Worm (Caenorhabditis elegans) whole organism, L1 larva: ENCODE data around the gene M02D8.7.

Experiments
- C04F5.9 ChIP-seq: sonication (generic microtip); optimal IDR thresholded peaks from 2 replicates; lab custom pipeline; 2016; ENCODE audit warnings: missing genetic modification characterization, missing compliant biosample characterization
- C16A3.4 ChIP-seq: fragments of 150-350 bp; optimal IDR thresholded peaks from 2 replicates; lab custom pipeline; 2014; ENCODE audit warnings: missing biosample characterization, missing genetic modification characterization
- C34B4.2 ChIP-seq: sonication (generic microtip); optimal IDR thresholded peaks from 2 replicates; lab custom pipeline; 2017; ENCODE audit warnings: mild to moderate bottlenecking, missing genetic modification characterization, missing compliant biosample characterization
- F16B12.6 ChIP-seq: fragments of 150-350 bp; optimal IDR thresholded peaks from 2 replicates; lab custom pipeline; 2014; ENCODE audit warnings: missing biosample characterization, missing genetic modification characterization
- Y116A8C.19 ChIP-seq: sonication (generic microtip); optimal IDR thresholded peaks from 2 replicates; lab custom pipeline; 2016; ENCODE audit warnings: missing compliant biosample characterization, missing genetic modification characterization, borderline replicate concordance
- aha-1 ChIP-seq: fragments of 150-350 bp; optimal IDR thresholded peaks from 2 replicates; lab custom pipeline; 2014; ENCODE audit warnings: missing biosample characterization, missing genetic modification characterization
- alr-1 ChIP-seq: fragments of 200-800 bp; sonication (Bioruptor generic); optimal IDR thresholded peaks from 2 replicates; lab custom pipeline; 2018; ENCODE audit warnings: borderline replicate concordance, mild to moderate bottlenecking, missing genetic modification characterization, missing compliant biosample characterization
- aly-2 ChIP-seq: fragments of 150-350 bp; optimal IDR thresholded peaks from 2 replicates; lab custom pipeline; 2014; ENCODE audit warnings: missing biosample characterization, missing genetic modification characterization
- blmp-1 ChIP-seq: fragments of 150-350 bp; optimal IDR thresholded peaks from 2 replicates; lab custom pipeline; 2014; ENCODE audit warnings: missing biosample characterization, missing genetic modification characterization
- ceh-8 ChIP-seq: fragments of 200-800 bp; sonication (Bioruptor generic); optimal IDR thresholded peaks from 2 replicates; lab custom pipeline; 2018; ENCODE audit warnings: mild to moderate bottlenecking, missing genetic modification characterization, moderate library complexity, missing compliant biosample characterization
- ceh-82 ChIP-seq, 3 experiments: fragments of 150-350 bp in 1 of 3; sonication (generic microtip) in 2 of 3; optimal IDR thresholded peaks; 2 replicates each; lab custom pipeline; 2014 to 2017; ENCODE audit warnings: missing biosample characterization in 3 of 3, missing genetic modification characterization in 3 of 3
- dpl-1 ChIP-seq, 3 experiments: fragments of 150-350 bp in 2 of 3; sonication (generic microtip) in 1 of 3; optimal IDR thresholded peaks; 2 replicates each; lab custom pipeline; 2014 to 2017; ENCODE audit warnings: missing biosample characterization in 3 of 3, missing genetic modification characterization in 3 of 3, missing genetic modification reagents in 3 of 3
- efl-1 ChIP-seq, 4 experiments: fragments of 150-350 bp; optimal IDR thresholded peaks in 3 of 4; peaks in 1 of 4; 1 replicate in 1 of 4; 2 replicates in 3 of 4; lab custom pipeline; 2014; ENCODE audit warnings: missing biosample characterization in 2 of 4, missing genetic modification characterization in 2 of 4, missing genetic modification reagents in 2 of 4
- efl-3 ChIP-seq: fragments of 200-800 bp; sonication (Bioruptor generic); optimal IDR thresholded peaks from 2 replicates; lab custom pipeline; 2018; ENCODE audit warnings: mild to moderate bottlenecking, missing genetic modification characterization, missing compliant biosample characterization
- elt-2 ChIP-seq: sonication (generic microtip); optimal IDR thresholded peaks from 2 replicates; lab custom pipeline; 2016; ENCODE audit warnings: missing genetic modification characterization, mild to moderate bottlenecking, inconsistent platforms, missing compliant biosample characterization, missing genetic modification reagents
- elt-3 ChIP-seq, 6 experiments: fragments of 150-350 bp in 1 of 6; sonication (generic microtip); optimal IDR thresholded peaks; 2 replicates each; lab custom pipeline; 2017 to 2018; ENCODE audit warnings: missing biosample characterization in 6 of 6, missing genetic modification characterization in 6 of 6, inconsistent platforms in 1 of 6
- fkh-10 ChIP-seq: sonication (generic microtip); optimal IDR thresholded peaks from 2 replicates; lab custom pipeline; 2017; ENCODE audit warnings: missing biosample characterization, missing genetic modification reagents, missing genetic modification characterization
- fkh-4 ChIP-seq: sonication (generic microtip); optimal IDR thresholded peaks from 2 replicates; lab custom pipeline; 2016; ENCODE audit warnings: missing compliant biosample characterization, missing genetic modification characterization, borderline replicate concordance
- fkh-8 ChIP-seq: sonication (generic microtip); optimal IDR thresholded peaks from 2 replicates; lab custom pipeline; 2016; ENCODE audit warnings: mild to moderate bottlenecking, missing genetic modification characterization, missing compliant biosample characterization
- fos-1 ChIP-seq: fragments of 150-350 bp; optimal IDR thresholded peaks from 2 replicates; lab custom pipeline; 2014; ENCODE audit warnings: missing biosample characterization, missing genetic modification characterization
- grh-1 ChIP-seq: fragments of 200-800 bp; sonication (Bioruptor generic); IDR thresholded peaks from 2 replicates; pipeline ENCODE4 v1.3.6; 2022; ENCODE audit warnings: missing genetic modification reagents, missing genetic modification characterization, missing compliant biosample characterization
- hlh-4 ChIP-seq: sonication (generic microtip); optimal IDR thresholded peaks from 2 replicates; lab custom pipeline; 2016; ENCODE audit warnings: mild to moderate bottlenecking, missing genetic modification characterization, missing compliant biosample characterization
- hpl-2 ChIP-seq: fragments of 150-350 bp; optimal IDR thresholded peaks from 2 replicates; lab custom pipeline; 2014; ENCODE audit warnings: missing biosample characterization, missing genetic modification reagents, missing genetic modification characterization
- irx-1 ChIP-seq: sonication (generic microtip); optimal IDR thresholded peaks from 2 replicates; lab custom pipeline; 2016; ENCODE audit warnings: missing genetic modification characterization, missing compliant biosample characterization
- isw-1 ChIP-seq: fragments of 200-800 bp; sonication (Bioruptor generic); IDR thresholded peaks from 2 replicates; pipeline ENCODE4 v1.3.6; 2022; ENCODE audit warnings: missing genetic modification characterization, missing compliant biosample characterization
- jun-1 ChIP-seq: fragments of 150-350 bp; optimal IDR thresholded peaks from 2 replicates; lab custom pipeline; 2014; ENCODE audit warnings: missing biosample characterization, missing genetic modification reagents, missing genetic modification characterization
- lin-13 ChIP-seq: fragments of 150-350 bp; optimal IDR thresholded peaks from 2 replicates; lab custom pipeline; 2014; ENCODE audit warnings: missing biosample characterization, missing genetic modification reagents, missing genetic modification characterization
- lin-14 ChIP-seq: fragments of 200-800 bp; sonication (Bioruptor generic); optimal IDR thresholded peaks from 2 replicates; lab custom pipeline; 2018; ENCODE audit warnings: mild to moderate bottlenecking, missing genetic modification characterization, moderate library complexity, missing compliant biosample characterization
- lin-15B ChIP-seq: fragments of 150-350 bp; sonication (generic microtip); optimal IDR thresholded peaks from 3 replicates; lab custom pipeline; 2014; ENCODE audit warnings: missing biosample characterization, missing genetic modification characterization
- lin-35 ChIP-seq, 2 experiments: fragments of 150-350 bp; optimal IDR thresholded peaks; 2 replicates each; lab custom pipeline; 2014; ENCODE audit warnings: missing biosample characterization in 2 of 2, missing genetic modification characterization in 2 of 2, missing genetic modification reagents in 2 of 2
- lin-39 ChIP-seq: fragments of 150-350 bp; optimal IDR thresholded peaks from 2 replicates; lab custom pipeline; 2014; ENCODE audit warnings: missing biosample characterization, missing genetic modification reagents, missing genetic modification characterization
- lir-3 ChIP-seq: sonication (generic microtip); optimal IDR thresholded peaks from 2 replicates; lab custom pipeline; 2016; ENCODE audit warnings: mild to moderate bottlenecking, missing genetic modification characterization, moderate library complexity, missing compliant biosample characterization; ENCODE audit not compliant: poor library complexity
- lsy-2 ChIP-seq, 2 experiments: fragments of 150-350 bp; optimal IDR thresholded peaks; 2 replicates each; lab custom pipeline; 2014; ENCODE audit warnings: missing biosample characterization in 2 of 2, missing genetic modification characterization in 2 of 2
- mab-9 ChIP-seq: fragments of 200-800 bp; sonication (Bioruptor generic); IDR thresholded peaks from 2 replicates; pipeline ENCODE4 v1.3.6; 2022; ENCODE audit warnings: missing genetic modification reagents, missing genetic modification characterization, missing compliant biosample characterization
- mdl-1 ChIP-seq, 2 experiments: fragments of 150-350 bp; optimal IDR thresholded peaks; 2 replicates each; lab custom pipeline; 2014 to 2017; ENCODE audit warnings: missing biosample characterization in 2 of 2, missing genetic modification characterization in 2 of 2, inconsistent platforms in 1 of 2
- mef-2 ChIP-seq: fragments of 150-350 bp; optimal IDR thresholded peaks from 2 replicates; lab custom pipeline; 2014; ENCODE audit warnings: missing biosample characterization, missing genetic modification characterization
- mep-1 ChIP-seq: fragments of 150-350 bp; optimal IDR thresholded peaks from 2 replicates; lab custom pipeline; 2014; ENCODE audit warnings: missing biosample characterization, missing genetic modification characterization
- nhr-11 ChIP-seq: fragments of 150-350 bp; optimal IDR thresholded peaks from 2 replicates; lab custom pipeline; 2014; ENCODE audit warnings: missing biosample characterization, missing genetic modification characterization
- nhr-12 ChIP-seq: sonication (generic microtip); optimal IDR thresholded peaks from 2 replicates; lab custom pipeline; 2017; ENCODE audit warnings: missing biosample characterization, missing genetic modification characterization
- nhr-76 ChIP-seq: sonication (generic microtip); optimal IDR thresholded peaks from 2 replicates; lab custom pipeline; 2017; ENCODE audit warnings: missing biosample characterization, missing genetic modification characterization
- nhr-84 ChIP-seq: sonication (generic microtip); optimal IDR thresholded peaks from 2 replicates; lab custom pipeline; 2017; ENCODE audit warnings: missing biosample characterization, missing genetic modification characterization
- nhr-90 ChIP-seq: sonication (generic microtip); optimal IDR thresholded peaks from 2 replicates; lab custom pipeline; 2016; ENCODE audit warnings: mild to moderate bottlenecking, missing genetic modification characterization, missing compliant biosample characterization; ENCODE audit not compliant: poor library complexity
- pqm-1 ChIP-seq: sonication (generic microtip); optimal IDR thresholded peaks from 3 replicates; lab custom pipeline; 2017; ENCODE audit warnings: missing biosample characterization, missing genetic modification characterization
- skn-1 ChIP-seq: fragments of 150-350 bp; optimal IDR thresholded peaks from 2 replicates; lab custom pipeline; 2014; ENCODE audit warnings: missing biosample characterization, missing genetic modification characterization
- sptf-1 ChIP-seq: fragments of 150-350 bp; optimal IDR thresholded peaks from 2 replicates; lab custom pipeline; 2014; ENCODE audit warnings: missing biosample characterization, missing genetic modification characterization
- sup-37 ChIP-seq: fragments of 200-800 bp; sonication (Bioruptor generic); optimal IDR thresholded peaks from 2 replicates; lab custom pipeline; 2018; ENCODE audit warnings: mild to moderate bottlenecking, missing genetic modification characterization, missing compliant biosample characterization
- unc-62 ChIP-seq: fragments of 150-350 bp; optimal IDR thresholded peaks from 2 replicates; lab custom pipeline; 2014; ENCODE audit warnings: missing biosample characterization, missing genetic modification reagents, missing genetic modification characterization
- unc-86 ChIP-seq: sonication (generic microtip); optimal IDR thresholded peaks from 2 replicates; lab custom pipeline; 2016; ENCODE audit warnings: missing genetic modification characterization, missing compliant biosample characterization
- vab-15 ChIP-seq: sonication (generic microtip); optimal IDR thresholded peaks from 2 replicates; lab custom pipeline; 2017; ENCODE audit warnings: missing genotype, mild to moderate bottlenecking, missing genetic modification characterization, missing compliant biosample characterization
- zag-1 ChIP-seq: fragments of 150-350 bp; optimal IDR thresholded peaks from 2 replicates; lab custom pipeline; 2014; ENCODE audit warnings: missing biosample characterization, missing genetic modification characterization
- zip-4 ChIP-seq: fragments of 200-800 bp; sonication (Bioruptor generic); optimal IDR thresholded peaks from 2 replicates; lab custom pipeline; 2018; ENCODE audit warnings: mild to moderate bottlenecking, missing genetic modification characterization, moderate library complexity, missing compliant biosample characterization

M02D8.7 gene

DNA sequence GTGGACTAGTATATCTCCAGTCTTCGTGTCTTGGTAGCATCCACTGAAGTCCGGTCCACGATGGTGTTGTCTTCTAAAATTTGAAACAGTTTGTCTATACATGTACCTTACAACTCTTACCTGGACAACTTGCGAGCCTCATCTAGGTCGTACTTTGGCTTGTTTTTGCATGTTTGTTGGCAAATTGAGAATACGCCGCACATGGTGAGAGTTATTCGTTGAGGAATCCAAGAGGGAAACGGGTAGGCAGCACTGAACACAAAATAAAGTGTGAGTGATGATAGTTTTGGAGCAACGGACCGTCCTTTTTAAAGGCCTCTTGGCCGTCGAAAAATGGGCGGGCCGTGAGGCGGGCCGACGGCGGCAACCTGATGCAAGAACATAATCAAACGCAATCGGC, 7.9 kb upstream of the M02D8.7 start, which contains the start of gene asns-2:
asns-2 (minus strand) TSS at position 282 of the 400 bp plus-strand sequence.
- no peak for TF ChIP-seq isw-1

DNA sequence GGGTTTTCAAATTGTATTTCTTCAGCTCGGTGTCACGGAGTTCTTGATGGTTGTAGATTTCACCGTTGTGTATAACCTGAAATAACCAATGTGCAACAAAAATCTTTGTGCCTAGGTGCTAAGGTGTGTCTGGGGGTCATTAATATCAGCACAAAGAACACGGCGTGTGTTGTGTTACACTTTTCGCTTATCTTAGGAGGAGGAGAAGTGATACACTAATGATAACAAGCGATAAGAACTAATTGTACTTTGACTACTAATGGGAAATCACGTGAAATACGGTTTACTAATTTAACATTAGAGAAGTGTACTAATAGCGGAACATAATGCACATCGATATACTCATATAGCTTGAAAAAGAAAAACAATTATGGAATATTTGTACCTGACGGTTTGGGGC, 7.4 kb upstream of the M02D8.7 start:
- TF ChIP-seq unc-62 (GFP tag; lab: Kevin White, UChicago) (no peak), fkh-10 (GFP tag; lab: Kevin White, UChicago) (no peak), lin-15B (no peak), F16B12.6 (tag; lab: Kevin White, UChicago) (no peak), C04F5.9 (tag; lab: Kevin White, UChicago) (no peak), efl-1 (optimal IDR thresholded peaks at IDR 0.05; lab: Kevin White, UChicago) (no peak), efl-1 (GFP tag; optimal IDR thresholded peaks at IDR 0.05 in 1 of 2; lab: Kevin White, UChicago) (no peak), nhr-90 (tag; lab: Kevin White, UChicago) (peak; percentile 42), aly-2 (no peak), grh-1 (GFP tag; lab: Robert Waterston, UW) (0 out of 2 replicates have a peak, but pooled peaks have one; percentile 5), lin-35 (GFP tag; optimal IDR thresholded peaks at IDR 0.05; lab: Kevin White, UChicago) (peak in 1 of 2 experiments; percentile 67), lin-14 (peak; percentile 27), dpl-1 (GFP tag; optimal IDR thresholded peaks at IDR 0.05; lab: Kevin White, UChicago) (no peak), sptf-1 (tag; lab: Kevin White, UChicago) (no peak), nhr-12 (tag; lab: Kevin White, UChicago) (no peak), nhr-84 (no peak), irx-1 (tag; lab: Kevin White, UChicago) (no peak), lir-3 (tag; lab: Kevin White, UChicago) (no peak), Y116A8C.19 (tag; lab: Kevin White, UChicago) (no peak), lsy-2 (tag; optimal IDR thresholded peaks at IDR 0.05; lab: Kevin White, UChicago) (no peak), lin-39 (tag; lab: Kevin White, UChicago) (no peak), nhr-76 (tag; lab: Kevin White, UChicago) (no peak), pqm-1 (tag; lab: Kevin White, UChicago) (peak; percentile 7), hlh-4 (tag; lab: Kevin White, UChicago) (no peak), ceh-82 (tag; optimal IDR thresholded peaks at IDR 0.05; lab: Kevin White, UChicago) (no peak), fkh-4 (no peak), skn-1 (tag; lab: Kevin White, UChicago) (no peak), fos-1 (no peak), jun-1 (tag; lab: Kevin White, UChicago) (no peak), elt-3 (tag; optimal IDR thresholded peaks at IDR 0.05; lab: Kevin White, UChicago) (peak; percentile 59 to 97 (median 92)), mab-9 (GFP tag; lab: Robert Waterston, UW) (no peak), mdl-1 (tag; optimal IDR thresholded peaks at IDR 0.05; lab: Kevin White, UChicago) (no peak), alr-1 (no peak), hpl-2 (no peak), mef-2 (tag; lab: Kevin White, UChicago) (no peak), mep-1 (no peak), vab-15 (tag; lab: Kevin White, UChicago) (no peak), elt-2 (peak; percentile 91), C34B4.2 (tag; lab: Kevin White, UChicago) (no peak), efl-3 (no peak), aha-1 (tag; lab: Kevin White, UChicago) (no peak), fkh-8 (no peak), sup-37 (GFP tag; lab: Kevin White, UChicago) (no peak), zip-4 (GFP tag; lab: Kevin White, UChicago) (no peak), nhr-11 (no peak), zag-1 (tag; lab: Kevin White, UChicago) (no peak), unc-86 (no peak), lin-13 (no peak), blmp-1 (tag; lab: Kevin White, UChicago) (peak; percentile 59), ceh-8 (GFP tag; lab: Kevin White, UChicago) (no peak), C16A3.4 (tag; lab: Kevin White, UChicago) (no peak)
